Fruit fly (Drosophila melanogaster) whole organism: ENCODE measurements around the gene Eip63E.

ENCODE experiments used
- CG8478 ChIP-seq: fragments of >200 bp; optimal IDR thresholded peaks from 2 replicates; lab custom pipeline; 2018; ENCODE audit warnings: inconsistent platforms
- Dll ChIP-seq: fragments of >200 bp; optimal IDR thresholded peaks from 2 replicates; lab custom pipeline; 2017
- EcR ChIP-seq, 2 experiments: fragments of >200 bp; optimal IDR thresholded peaks; 2 replicates each; lab custom pipeline; 2017; ENCODE audit warnings: missing biosample characterization in 2 of 2, missing genetic modification characterization in 2 of 2, missing genetic modification reagents in 2 of 2
- pan ChIP-seq: fragments of >200 bp; optimal IDR thresholded peaks from 2 replicates; lab custom pipeline; 2017
- psq ChIP-seq: fragments of >200 bp; optimal IDR thresholded peaks from 2 replicates; lab custom pipeline; 2017
- usp ChIP-seq: fragments of >200 bp; optimal IDR thresholded peaks from 2 replicates; lab custom pipeline; 2017; ENCODE audit warnings: missing biosample characterization, missing genetic modification characterization, mixed read lengths

Eip63E gene

DNA sequence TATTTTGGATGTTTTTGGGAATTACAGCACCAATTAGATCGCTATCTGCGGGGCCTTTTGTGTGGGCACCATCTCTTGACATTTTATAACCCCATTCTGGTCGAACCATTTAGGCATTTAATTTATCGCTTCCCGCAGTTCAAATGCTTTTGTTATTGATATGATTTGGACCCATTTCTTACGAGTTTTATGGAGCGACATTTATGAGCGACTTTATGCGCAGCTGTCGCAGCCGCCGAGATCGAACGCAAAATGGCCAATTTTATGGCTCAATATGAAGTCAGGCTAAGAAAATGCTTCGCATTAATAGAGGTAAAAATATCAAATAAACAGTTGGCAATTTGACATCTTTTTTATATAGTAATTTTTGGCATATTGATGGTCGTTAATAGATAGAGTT lies 125.4 kb downstream of the Eip63E start:
- TF ChIP-seq Dll (lab: Kevin White, UChicago) (no peak), pan (lab: Kevin White, UChicago) (no peak), psq (no peak), EcR (GFP tag; optimal IDR thresholded peaks at IDR 0.05; lab: Kevin White, UChicago) (no peak), CG8478 (lab: Kevin White, UChicago) (no peak), usp (no peak)

DNA sequence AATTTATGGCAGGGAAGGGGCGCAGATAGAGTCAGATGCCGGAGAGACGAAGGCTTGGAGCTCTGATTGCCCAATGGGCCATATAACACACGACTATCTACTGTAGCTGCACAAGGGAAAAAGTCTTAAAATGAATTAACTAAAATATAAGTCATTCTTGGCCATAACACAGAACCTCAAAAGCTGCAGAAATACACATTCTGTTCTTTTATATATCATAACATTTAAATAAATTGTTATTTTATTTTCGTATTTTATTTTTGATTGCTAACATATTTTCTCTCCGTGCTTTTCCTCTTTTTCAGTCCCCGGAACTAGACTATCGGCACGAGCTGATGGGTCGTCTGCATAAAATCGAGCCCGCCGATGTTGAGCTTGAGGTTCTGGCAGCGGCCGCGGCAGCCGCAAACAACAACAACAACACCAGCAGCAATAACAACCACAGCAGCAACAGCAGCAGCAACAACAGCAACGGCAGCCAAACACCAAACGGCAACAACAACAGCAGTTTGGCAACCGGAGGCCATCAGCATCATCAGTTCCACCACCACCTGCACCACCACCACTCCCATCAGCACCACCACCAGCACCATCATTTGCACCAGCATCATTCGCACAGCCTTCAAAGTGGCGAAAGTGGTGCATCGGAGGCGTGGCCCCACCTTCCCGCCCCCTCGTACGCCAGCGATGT lies 128.9 kb downstream of the Eip63E start:
- TF ChIP-seq usp (no peak), Dll (lab: Kevin White, UChicago) (no peak)

DNA sequence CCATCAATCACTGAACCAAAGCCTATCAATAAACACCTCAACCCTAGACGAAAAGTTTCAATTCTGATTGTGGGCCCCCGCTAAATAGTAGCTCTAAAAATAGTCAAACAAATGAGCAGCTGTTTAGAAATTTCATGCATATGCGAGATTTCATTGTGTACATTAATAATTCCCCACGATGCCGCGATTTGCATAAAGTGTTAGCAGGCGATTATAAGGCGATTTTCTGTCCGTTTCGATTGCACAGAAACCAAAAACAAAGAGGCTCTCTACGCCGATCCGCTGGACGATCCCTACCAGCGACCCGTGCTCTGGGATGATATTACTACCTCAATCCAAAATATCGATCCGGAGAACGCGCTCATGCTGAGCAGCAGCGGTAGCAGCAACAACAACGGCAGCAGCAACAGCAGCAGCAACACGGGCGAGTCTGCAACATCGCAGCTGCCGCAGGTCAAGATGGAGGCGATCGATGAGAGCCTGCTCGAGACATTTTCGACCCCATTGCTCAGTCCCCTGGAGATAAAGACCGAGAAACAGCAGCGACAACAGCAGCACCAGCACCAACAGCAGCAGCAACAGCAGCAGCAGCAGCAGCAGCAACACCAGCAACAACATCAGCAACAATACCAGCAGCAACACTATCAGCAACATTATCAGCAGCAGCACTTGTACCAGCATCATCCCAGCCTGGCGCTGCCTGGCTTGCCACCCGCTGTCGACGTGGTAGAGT lies 130.2 kb downstream of the Eip63E start:
- no peak for TF ChIP-seq usp
- TF ChIP-seq EcR (GFP tag; optimal IDR thresholded peaks at IDR 0.05; lab: Kevin White, UChicago), result no peak
- no peak for TF ChIP-seq psq
- TF ChIP-seq pan (lab: Kevin White, UChicago), result no peak
- no peak for TF ChIP-seq Dll (lab: Kevin White, UChicago)
- no peak for TF ChIP-seq CG8478 (lab: Kevin White, UChicago)

DNA sequence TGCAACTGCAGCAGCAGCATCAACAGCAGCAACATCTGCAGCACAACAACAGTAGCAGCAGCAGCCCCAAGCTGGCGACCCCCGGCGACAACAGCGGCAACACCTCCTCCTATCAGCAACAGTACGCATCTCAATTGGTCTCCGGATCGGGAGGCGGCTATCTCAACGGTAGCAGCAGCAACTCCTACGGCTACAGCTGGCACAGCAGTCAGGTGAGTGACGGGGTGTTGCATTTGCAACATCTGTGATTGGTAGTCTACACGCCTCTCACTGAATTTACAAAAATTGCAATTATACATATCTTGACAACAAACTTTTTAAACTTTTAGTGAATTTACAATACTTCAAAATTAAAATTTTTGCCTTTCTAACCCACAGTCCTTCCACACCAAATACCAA lies 130.8 kb downstream of the Eip63E start:
- TF ChIP-seq CG8478 (lab: Kevin White, UChicago), result no peak
- no peak for TF ChIP-seq Dll (lab: Kevin White, UChicago)
- TF ChIP-seq usp, result no peak
- no peak for TF ChIP-seq pan (lab: Kevin White, UChicago)
- no peak for TF ChIP-seq EcR (GFP tag; optimal IDR thresholded peaks at IDR 0.05; lab: Kevin White, UChicago)
- no peak for TF ChIP-seq psq

DNA sequence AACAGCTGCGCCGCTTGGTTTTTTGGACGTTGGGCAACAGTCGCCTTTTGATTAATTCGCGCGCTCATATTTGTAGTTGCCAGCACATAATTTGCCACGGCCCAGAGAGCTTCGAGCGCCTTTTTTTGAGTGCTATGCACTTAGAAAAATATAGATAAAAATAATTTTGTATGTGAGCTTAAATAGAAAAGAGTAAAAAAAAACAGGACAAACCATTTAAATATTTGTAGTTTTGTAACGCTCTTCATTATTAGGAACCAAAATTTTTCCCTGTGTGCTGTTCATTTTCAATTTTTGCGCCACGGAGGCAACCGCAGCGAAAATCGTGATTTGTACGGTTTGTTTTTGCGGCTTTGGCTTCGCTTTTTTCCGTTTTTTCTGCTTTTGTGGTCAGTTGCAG lies 134.0 kb downstream of the Eip63E start:
- TF ChIP-seq usp (no peak), pan (lab: Kevin White, UChicago) (no peak), CG8478 (lab: Kevin White, UChicago) (no peak), EcR (GFP tag; optimal IDR thresholded peaks at IDR 0.05; lab: Kevin White, UChicago) (no peak), psq (no peak), Dll (lab: Kevin White, UChicago) (no peak)

DNA sequence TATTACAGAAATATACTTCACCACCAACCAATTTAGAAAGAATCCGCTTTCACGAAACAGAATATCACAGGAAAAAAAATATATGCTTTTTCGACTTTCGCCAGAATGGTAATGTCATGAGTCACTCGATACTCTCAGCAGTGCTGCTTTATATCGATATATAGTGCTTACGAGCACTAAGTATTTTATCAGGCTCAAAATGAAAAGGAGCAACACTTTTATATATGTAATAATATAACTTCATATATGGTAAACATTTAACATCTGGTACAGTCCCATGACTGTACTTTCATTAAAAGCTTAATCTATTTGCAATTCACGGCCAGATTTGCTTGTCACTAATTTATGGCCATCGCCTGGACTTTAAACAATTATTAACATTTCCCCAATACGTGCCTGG lies 139.1 kb downstream of the Eip63E start, which contains the start of gene CG10862:
TSS of gene CG10862 (minus strand) at position 101 of the 400 bp plus-strand sequence.
- TF ChIP-seq psq (no peak), EcR (GFP tag; optimal IDR thresholded peaks at IDR 0.05; lab: Kevin White, UChicago) (no peak), Dll (lab: Kevin White, UChicago) (no peak), pan (lab: Kevin White, UChicago) (no peak), usp (no peak), CG8478 (lab: Kevin White, UChicago) (no peak)

DNA sequence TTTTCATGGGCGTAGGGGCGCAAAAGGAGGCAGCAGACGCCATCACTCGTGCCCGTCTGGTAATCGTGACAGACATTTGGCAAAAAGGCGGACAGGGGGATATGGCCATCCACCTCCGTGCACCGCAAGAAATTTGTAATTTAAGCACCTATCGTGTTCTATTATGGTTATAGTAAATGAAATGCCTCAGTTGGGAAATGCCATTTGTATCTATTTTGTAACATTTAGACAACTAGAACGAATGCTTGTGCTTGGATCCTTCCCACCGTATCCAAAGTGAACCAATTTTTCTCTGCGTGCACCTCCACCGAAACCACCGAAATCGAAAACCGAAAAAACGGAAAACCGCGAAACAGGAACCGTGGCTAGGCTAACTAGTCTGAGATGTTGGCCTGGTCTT lies 141.3 kb downstream of the Eip63E start:
- TF ChIP-seq pan (lab: Kevin White, UChicago), result no peak
- TF ChIP-seq usp, result no peak
- TF ChIP-seq psq, result no peak
- no peak for TF ChIP-seq CG8478 (lab: Kevin White, UChicago)
- no peak for TF ChIP-seq Dll (lab: Kevin White, UChicago)
- TF ChIP-seq EcR (GFP tag; optimal IDR thresholded peaks at IDR 0.05; lab: Kevin White, UChicago), result no peak

DNA sequence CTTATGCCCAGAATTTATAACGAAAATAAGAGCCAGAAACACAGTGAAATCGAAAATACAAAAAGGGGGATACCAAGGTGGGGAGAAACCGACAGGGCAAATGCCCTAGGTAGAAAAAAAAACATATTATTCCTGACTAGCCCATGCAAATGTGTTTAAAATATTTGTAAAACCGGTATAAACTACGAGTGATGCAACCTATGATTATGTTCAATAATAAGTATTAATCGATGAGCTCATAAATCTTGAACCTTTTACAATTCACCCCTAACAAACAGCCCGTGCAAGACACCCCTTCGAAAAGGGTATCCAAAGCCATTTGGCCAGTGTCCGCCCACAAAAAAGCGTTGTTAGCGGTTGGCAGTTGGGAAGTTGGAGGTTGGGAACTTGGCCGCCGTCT lies 142.3 kb downstream of the Eip63E start:
- TF ChIP-seq pan (lab: Kevin White, UChicago), result no peak

DNA sequence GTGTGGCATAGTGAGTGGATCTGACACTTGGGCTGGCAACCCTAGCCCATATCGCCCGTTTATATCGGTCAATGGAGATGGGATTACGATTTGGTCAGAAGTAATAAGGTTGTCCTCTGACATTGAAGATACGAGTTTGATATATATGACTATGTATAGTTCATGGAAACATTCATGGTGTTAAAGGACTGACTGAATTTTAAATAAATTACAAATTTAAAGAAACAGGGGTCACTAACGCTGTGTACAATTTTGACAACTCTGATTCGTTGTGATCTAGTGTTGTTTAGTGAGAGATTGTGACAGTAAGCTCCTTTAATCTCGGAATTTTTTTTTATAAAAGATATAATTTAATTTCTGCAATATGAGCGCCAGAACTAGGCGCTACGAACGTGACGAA lies 143.2 kb downstream of the Eip63E start, which contains the start of gene CG43098:
TSS of gene CG43098 (plus strand) at position 301 of the 400 bp plus-strand sequence.
- TF ChIP-seq EcR (GFP tag; optimal IDR thresholded peaks at IDR 0.05; lab: Kevin White, UChicago), result no peak
- no peak for TF ChIP-seq Dll (lab: Kevin White, UChicago)
- TF ChIP-seq psq, result no peak
- TF ChIP-seq CG8478 (lab: Kevin White, UChicago), result no peak
- TF ChIP-seq usp, result no peak
- TF ChIP-seq pan (lab: Kevin White, UChicago), result no peak
